Worm (Caenorhabditis elegans) whole organism, mixed stage, embryonic: ENCODE results near the gene ints-13.

Experiments
- bed-3 ChIP-seq: fragments of 200-800 bp; sonication (Bioruptor generic); optimal IDR thresholded peaks from 3 replicates; lab custom pipeline; 2018; ENCODE audit warnings: mild to moderate bottlenecking, missing genetic modification characterization, moderate library complexity, missing compliant biosample characterization
- lin-13 ChIP-seq: fragments of 150-350 bp; optimal IDR thresholded peaks from 2 replicates; lab custom pipeline; 2014; ENCODE audit warnings: missing biosample characterization, missing genetic modification characterization
- nhr-12 ChIP-seq: fragments of 150-350 bp; optimal IDR thresholded peaks from 2 replicates; lab custom pipeline; 2014; ENCODE audit warnings: missing biosample characterization, missing genetic modification characterization
- nhr-76 ChIP-seq: sonication (generic microtip); optimal IDR thresholded peaks from 2 replicates; lab custom pipeline; 2017; ENCODE audit warnings: missing biosample characterization, missing genetic modification characterization
- pha-4 ChIP-seq: fragments of 150-350 bp; optimal IDR thresholded peaks from 2 replicates; lab custom pipeline; 2018; ENCODE audit warnings: missing biosample characterization, missing genetic modification reagents, missing genetic modification characterization
- sptf-1 ChIP-seq: sonication (generic microtip); optimal IDR thresholded peaks from 2 replicates; lab custom pipeline; 2017; ENCODE audit warnings: mild to moderate bottlenecking, missing genetic modification characterization, moderate library complexity, missing compliant biosample characterization
- zip-8 ChIP-seq: fragments of 150-350 bp; optimal IDR thresholded peaks from 2 replicates; lab custom pipeline; 2014; ENCODE audit warnings: missing biosample characterization, missing genetic modification characterization

- TF ChIP-seq zip-8 (tag; lab: Kevin White, UChicago) (no peak), sptf-1 (no peak), bed-3 (no peak), nhr-12 (tag; lab: Kevin White, UChicago) (no peak), nhr-76 (no peak), lin-13 (tag; lab: Kevin White, UChicago) (no peak), pha-4 (tag; lab: Kevin White, UChicago) (no peak)
These were observed 31.9 kb upstream of the ints-13 start, which contains the start of gene T21D12.11 for ce11 chrIV:269107-269506.
